Fruit fly (Drosophila melanogaster) whole organism, embryonic: ENCODE data around the gene Tep2.

Experiments
- CG16863 ChIP-seq: fragments of 200-800 bp; sonication (Bioruptor generic); optimal IDR thresholded peaks from 3 replicates; lab custom pipeline; 2016; ENCODE audit warnings: missing biosample characterization, missing genetic modification characterization
- CG4730 ChIP-seq: fragments of 200-800 bp; sonication (Bioruptor generic); IDR thresholded peaks from 2 replicates; pipeline ENCODE4 v1.3.6; 2022; ENCODE audit warnings: missing biosample characterization, missing genetic modification characterization

dm6 chr2L:7659561-7659960, 41.8 kb downstream of the Tep2 start:
- TF ChIP-seq CG16863 (no peak), CG4730 (GFP tag; lab: Robert Waterston, UW) (no peak)
